Fruit fly (Drosophila melanogaster) whole organism, adult: ENCODE results near the gene ssp5.

Experiments used
- CG14711 ChIP-seq: fragments of 200-800 bp; sonication (Bioruptor generic); optimal IDR thresholded peaks from 2 replicates; lab custom pipeline; 2018; ENCODE audit warnings: missing biosample characterization, mild to moderate bottlenecking, missing genetic modification characterization, moderate library complexity
- CG1620 ChIP-seq: fragments of 200-800 bp; sonication (Bioruptor generic); optimal IDR thresholded peaks from 2 replicates; lab custom pipeline; 2016; ENCODE audit warnings: missing biosample characterization, missing genetic modification characterization
- Crg-1 ChIP-seq: fragments of 200-800 bp; sonication (Bioruptor generic); optimal IDR thresholded peaks from 2 replicates; lab custom pipeline; 2016; ENCODE audit warnings: missing biosample characterization, missing genetic modification characterization
- pad ChIP-seq: fragments of 200-800 bp; sonication (Bioruptor generic); optimal IDR thresholded peaks from 3 replicates; lab custom pipeline; 2017; ENCODE audit warnings: missing biosample characterization, missing genetic modification characterization, mild to moderate bottlenecking, moderate library complexity, missing genetic modification reagents
- tj ChIP-seq: fragments of 200-800 bp; sonication (Bioruptor generic); optimal IDR thresholded peaks from 3 replicates; lab custom pipeline; 2017; ENCODE audit warnings: missing biosample characterization, mild to moderate bottlenecking, missing genetic modification characterization, moderate library complexity
- toe ChIP-seq: fragments of 200-800 bp; sonication (Bioruptor generic); optimal IDR thresholded peaks from 2 replicates; lab custom pipeline; 2016; ENCODE audit warnings: missing biosample characterization, missing genetic modification characterization

DNA sequence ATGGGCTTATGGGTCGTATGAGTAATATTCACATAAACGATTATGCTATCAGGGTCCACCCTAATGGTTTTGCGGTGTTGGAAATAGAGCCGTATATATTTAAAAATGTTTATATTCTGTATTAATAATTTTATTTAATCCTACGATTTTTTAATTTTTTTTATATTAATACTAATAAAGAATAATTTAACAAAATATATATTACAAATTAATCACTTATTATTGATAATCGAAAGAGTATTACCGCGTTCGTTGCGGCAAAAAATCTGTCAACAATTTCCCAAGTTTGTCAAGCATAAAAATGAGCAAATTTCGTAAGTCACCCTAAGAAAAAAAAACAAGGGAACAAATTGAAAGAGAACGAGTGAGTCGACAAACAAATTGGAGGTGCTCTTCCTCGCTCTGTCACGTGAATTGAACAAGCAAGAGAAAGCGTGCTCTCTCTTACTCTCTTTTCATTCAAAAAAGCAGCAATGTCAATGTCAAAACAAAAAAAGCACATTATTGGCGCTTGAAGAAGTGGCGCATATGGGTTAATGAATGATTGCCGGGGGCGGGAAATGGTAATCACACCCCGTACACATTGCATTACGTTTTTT is 47.5 kb downstream of the ssp5 start:
- TF ChIP-seq CG14711 (no peak), toe (no peak), Crg-1 (GFP tag; lab: Kevin White, UChicago) (no peak), pad (GFP tag; lab: Kevin White, UChicago) (no peak), CG1620 (no peak), tj (GFP tag; lab: Kevin White, UChicago) (no peak)
